Worm (Caenorhabditis elegans) whole organism, L3 larva: Measurements from ENCODE around the gene C26G2.2.

ENCODE experiments used
- R02D3.7 ChIP-seq: fragments of 150-350 bp; optimal IDR thresholded peaks from 2 replicates; lab custom pipeline; 2014; ENCODE audit warnings: missing biosample characterization, missing genetic modification characterization
- ZK546.5 ChIP-seq: sonication (generic microtip); optimal IDR thresholded peaks from 2 replicates; lab custom pipeline; 2017; ENCODE audit warnings: missing biosample characterization, missing genetic modification characterization
- egl-5 ChIP-seq: fragments of 150-350 bp; optimal IDR thresholded peaks from 2 replicates; lab custom pipeline; 2017; ENCODE audit warnings: missing biosample characterization, missing genetic modification reagents, missing genetic modification characterization, inconsistent platforms
- fkh-10 ChIP-seq: sonication (generic microtip); optimal IDR thresholded peaks from 2 replicates; lab custom pipeline; 2017; ENCODE audit warnings: missing biosample characterization, missing genetic modification reagents, missing genetic modification characterization
- lin-39 ChIP-seq: fragments of 150-350 bp; optimal IDR thresholded peaks from 2 replicates; lab custom pipeline; 2018; ENCODE audit warnings: missing biosample characterization, missing genetic modification reagents, missing genetic modification characterization
- nhr-77 ChIP-seq: fragments of 150-350 bp; optimal IDR thresholded peaks from 2 replicates; lab custom pipeline; 2014; ENCODE audit warnings: missing biosample characterization, missing genetic modification characterization
- snpc-4 ChIP-seq: fragments of 150-350 bp; optimal IDR thresholded peaks from 2 replicates; lab custom pipeline; 2014; ENCODE audit warnings: missing biosample characterization, missing genetic modification characterization
- zag-1 ChIP-seq: fragments of 150-350 bp; optimal IDR thresholded peaks from 2 replicates; lab custom pipeline; 2014; ENCODE audit warnings: missing biosample characterization, missing genetic modification characterization

- TF ChIP-seq ZK546.5 (tag; lab: Kevin White, UChicago) (no peak), lin-39 (tag; lab: Kevin White, UChicago) (no peak), egl-5 (no peak), snpc-4 (tag; lab: Kevin White, UChicago) (no peak), fkh-10 (GFP tag; lab: Kevin White, UChicago) (no peak), nhr-77 (tag; lab: Kevin White, UChicago) (no peak), R02D3.7 (tag; lab: Kevin White, UChicago) (no peak), zag-1 (tag; lab: Kevin White, UChicago) (no peak)
Measured at ce11 chrX:14706698-14707285, 42.7 kb downstream of the C26G2.2 start, which contains the start of gene tmem-184.
